Worm (Caenorhabditis elegans): Measurements from ENCODE around the gene ifc-2.

DNA sequence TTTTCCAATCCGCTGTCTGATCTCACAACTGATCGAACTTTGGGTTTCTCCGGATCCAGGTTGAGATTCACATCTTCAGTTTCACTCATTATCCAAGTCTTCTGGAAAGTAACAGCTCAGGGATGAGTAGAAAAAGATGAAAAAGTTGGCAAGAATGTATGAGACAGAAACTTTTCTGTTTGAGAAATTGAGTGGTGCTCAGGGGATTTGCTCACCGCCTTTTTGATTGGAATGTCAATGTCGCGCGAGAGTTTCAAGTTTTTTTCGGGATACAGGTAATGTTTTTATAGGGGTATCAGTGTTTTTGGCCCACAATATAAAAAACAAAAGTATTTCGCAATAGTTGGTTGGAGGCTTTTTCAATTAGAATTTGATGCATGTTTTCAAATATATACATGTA is 33.5 kb downstream of the ifc-2 start, which contains the start of gene unc-96:
- TF ChIP-seq unc-42 (tag; optimal IDR thresholded peaks at IDR 0.05) (no peak), F13H6.1 (tag; optimal IDR thresholded peaks at IDR 0.05) (no peak), nhr-11 (tag; optimal IDR thresholded peaks at IDR 0.05) (no peak), ceh-30 (tag; optimal IDR thresholded peaks at IDR 0.05) (no peak), sox-2 (GFP tag; IDR thresholded peaks at IDR 0.05) (no peak), zip-5 (tag; optimal IDR thresholded peaks at IDR 0.05) (no peak), pqm-1 (tag; optimal IDR thresholded peaks at IDR 0.05) (no peak), ceh-2 (tag; optimal IDR thresholded peaks at IDR 0.05) (no peak)

All from whole organism, late embryonic.